ENCODE assay signal across 1 fruit fly cellular context in the genomic region with DNA sequence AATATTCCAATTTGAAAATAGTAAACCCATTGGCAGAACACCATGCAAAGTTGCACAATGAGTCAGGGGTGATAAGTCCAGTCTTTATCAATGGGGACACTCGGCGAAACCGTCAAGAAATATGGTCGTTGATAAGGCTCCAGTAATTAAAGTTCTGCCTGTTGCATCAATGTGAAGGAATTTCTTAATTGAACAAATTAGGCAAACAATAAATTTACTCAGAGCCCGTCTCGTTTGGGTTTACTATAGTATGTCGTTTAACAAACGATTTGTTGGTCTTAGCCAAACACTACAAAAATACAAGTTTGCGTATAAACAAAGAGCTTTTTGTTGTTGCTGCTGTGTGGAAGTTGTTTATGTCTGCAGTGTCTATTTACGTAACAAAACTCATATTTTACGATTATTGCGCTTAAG.
TF ChIP-seq lines count a peak whose summit lies in the region.

No protein-coding gene starts in this region.

TF ChIP-seq in whole organism, embryonic, 481 proteins besides CTCF, POLR2A, EP300 and RAD21 (continued from another document):
- TF ChIP-seq CG4424 (GFP tag; optimal IDR thresholded peaks at IDR 0.05; lab: Kevin White, UChicago) = peak; percentile 26
- peak; percentile 46 for TF ChIP-seq CG11398 (GFP tag; optimal IDR thresholded peaks at IDR 0.05; lab: Kevin White, UChicago)
- peak; percentile 21 for TF ChIP-seq kah (GFP tag; optimal IDR thresholded peaks at IDR 0.05; lab: Kevin White, UChicago)
- peak; percentile 49; the same call in 1 of the 2 replicates for TF ChIP-seq CG14014 (GFP tag; IDR thresholded peaks at IDR 0.05; lab: Robert Waterston, UW)
- TF ChIP-seq CG31441 (GFP tag; IDR thresholded peaks at IDR 0.05; lab: Robert Waterston, UW) = no peak
- peak; percentile 24 for TF ChIP-seq Jarid2 (GFP tag; optimal IDR thresholded peaks at IDR 0.05; lab: Kevin White, UChicago)
- peak; percentile 4 for TF ChIP-seq CG6683 (GFP tag; optimal IDR thresholded peaks at IDR 0.05; lab: Kevin White, UChicago)
- TF ChIP-seq CG1233 (GFP tag; optimal IDR thresholded peaks at IDR 0.05; lab: Kevin White, UChicago) = peak; percentile 63
- TF ChIP-seq Scr (GFP tag; IDR thresholded peaks at IDR 0.05; lab: Robert Waterston, UW; ENCODE audit: partially characterized antibody) = no peak
- peak; percentile 60 for TF ChIP-seq CG15514 (GFP tag; optimal IDR thresholded peaks at IDR 0.05; lab: Kevin White, UChicago)
- TF ChIP-seq zf30C (GFP tag; optimal IDR thresholded peaks at IDR 0.05; lab: Kevin White, UChicago) = no peak
- TF ChIP-seq nerfin-1 (tag; optimal IDR thresholded peaks at IDR 0.05; lab: Kevin White, UChicago) = peak; percentile 39
- TF ChIP-seq ewg (GFP tag; optimal IDR thresholded peaks at IDR 0.05; lab: Kevin White, UChicago) = peak; percentile 24
- no peak for TF ChIP-seq chn (GFP tag; optimal IDR thresholded peaks at IDR 0.05; lab: Kevin White, UChicago)
- peak; percentile 17; the same call in 1 of the 2 replicates for TF ChIP-seq ara (GFP tag; IDR thresholded peaks at IDR 0.05; lab: Robert Waterston, UW)
- no peak for TF ChIP-seq shn (GFP tag; optimal IDR thresholded peaks at IDR 0.05; lab: Kevin White, UChicago)
- TF ChIP-seq dati (GFP tag; IDR thresholded peaks at IDR 0.05; lab: Robert Waterston, UW) = no peak
- TF ChIP-seq NfI (GFP tag; optimal IDR thresholded peaks at IDR 0.05; lab: Kevin White, UChicago) = peak; percentile 6
- TF ChIP-seq Dref (GFP tag; IDR thresholded peaks at IDR 0.05; lab: Robert Waterston, UW) = no peak
- TF ChIP-seq exex (tag; optimal IDR thresholded peaks at IDR 0.05; lab: Kevin White, UChicago) = peak; percentile 88
- TF ChIP-seq Lpt (GFP tag; optimal IDR thresholded peaks at IDR 0.05; lab: Kevin White, UChicago) = no peak
- TF ChIP-seq CG3281 (GFP tag; optimal IDR thresholded peaks at IDR 0.05; lab: Kevin White, UChicago) = peak; percentile 66
- peak; percentile 40 for TF ChIP-seq CG11504 (tag; optimal IDR thresholded peaks at IDR 0.05; lab: Kevin White, UChicago)
- TF ChIP-seq en (GFP tag; optimal IDR thresholded peaks at IDR 0.05; lab: Kevin White, UChicago) = no peak
- peak; percentile 47; the same call in 1 of the 2 replicates for TF ChIP-seq ranshi (GFP tag; IDR thresholded peaks at IDR 0.05; lab: Robert Waterston, UW)
- peak; percentile 66 for TF ChIP-seq Meics (GFP tag; optimal IDR thresholded peaks at IDR 0.05; lab: Kevin White, UChicago)
- TF ChIP-seq PHDP (tag; optimal IDR thresholded peaks at IDR 0.05; lab: Kevin White, UChicago) = peak; percentile 77
- peak; percentile 63 for TF ChIP-seq schlank (tag; optimal IDR thresholded peaks at IDR 0.05; lab: Kevin White, UChicago)
- TF ChIP-seq NC2β (GFP tag; optimal IDR thresholded peaks at IDR 0.05; lab: Kevin White, UChicago) = no peak
- TF ChIP-seq CG15011 (GFP tag; optimal IDR thresholded peaks at IDR 0.05; lab: Kevin White, UChicago) = peak; percentile 66
- no peak for TF ChIP-seq CG34224 (GFP tag; IDR thresholded peaks at IDR 0.05; lab: Robert Waterston, UW; ENCODE audit: partially characterized antibody)
- TF ChIP-seq scrt (GFP tag; optimal IDR thresholded peaks at IDR 0.05; lab: Kevin White, UChicago) = peak; percentile 21
- TF ChIP-seq fu2 (GFP tag; optimal IDR thresholded peaks at IDR 0.05; lab: Kevin White, UChicago) = no peak
- 0 out of 3 replicates have a peak, but pooled peaks have one; percentile 32 for TF ChIP-seq CG6175 (GFP tag; IDR thresholded peaks at IDR 0.05; lab: Robert Waterston, UW)
- TF ChIP-seq CG9817 (tag; optimal IDR thresholded peaks at IDR 0.05; lab: Kevin White, UChicago) = peak; percentile 36
- no peak for TF ChIP-seq CG14441 (GFP tag; IDR thresholded peaks at IDR 0.05; lab: Robert Waterston, UW)
- TF ChIP-seq CG8359 (GFP tag; optimal IDR thresholded peaks at IDR 0.05; lab: Kevin White, UChicago; ENCODE audit: borderline replicate concordance) = no peak
- no peak for TF ChIP-seq nom (GFP tag; optimal IDR thresholded peaks at IDR 0.05; lab: Kevin White, UChicago)
- TF ChIP-seq sr (GFP tag; IDR thresholded peaks at IDR 0.05; lab: Robert Waterston, UW) = 0 out of 3 replicates have a peak, but pooled peaks have one; percentile 5
- TF ChIP-seq sug (tag; optimal IDR thresholded peaks at IDR 0.05; lab: Kevin White, UChicago) = peak; percentile 4
- TF ChIP-seq dpn (GFP tag; optimal IDR thresholded peaks at IDR 0.05; lab: Kevin White, UChicago) = peak in 1 of 2 experiments; percentile 23
- TF ChIP-seq gcm2 (GFP tag; optimal IDR thresholded peaks at IDR 0.05; lab: Kevin White, UChicago) = peak; percentile 25
- peak; percentile 33 for TF ChIP-seq CG10147 (GFP tag; optimal IDR thresholded peaks at IDR 0.05; lab: Kevin White, UChicago)
- no peak for TF ChIP-seq ken (GFP tag; IDR thresholded peaks at IDR 0.05; lab: Robert Waterston, UW)
- no peak for TF ChIP-seq CG14965 (GFP tag; optimal IDR thresholded peaks at IDR 0.05; lab: Kevin White, UChicago; ENCODE audit: borderline replicate concordance)
- TF ChIP-seq CG15601 (tag; optimal IDR thresholded peaks at IDR 0.05; lab: Kevin White, UChicago) = peak; percentile 48
- TF ChIP-seq CG16779 (GFP tag; IDR thresholded peaks at IDR 0.05; lab: Robert Waterston, UW) = no peak
- no peak for TF ChIP-seq CG12942 (GFP tag; optimal IDR thresholded peaks at IDR 0.05; lab: Kevin White, UChicago)
- TF ChIP-seq CG7271 (tag; optimal IDR thresholded peaks at IDR 0.05; lab: Kevin White, UChicago) = peak; percentile 29
- TF ChIP-seq ham (GFP tag; IDR thresholded peaks at IDR 0.05; lab: Robert Waterston, UW) = no peak
- TF ChIP-seq CG10565 (GFP tag; optimal IDR thresholded peaks at IDR 0.05; lab: Kevin White, UChicago) = no peak
- TF ChIP-seq lab (GFP tag; optimal IDR thresholded peaks at IDR 0.05; lab: Kevin White, UChicago) = peak; percentile 87
- no peak for TF ChIP-seq ttk (GFP tag; IDR thresholded peaks at IDR 0.05; lab: Robert Waterston, UW)
- peak; percentile 6 for TF ChIP-seq D19B (GFP tag; optimal IDR thresholded peaks at IDR 0.05; lab: Kevin White, UChicago)
- TF ChIP-seq CG34422 (GFP tag; IDR thresholded peaks at IDR 0.05; lab: Robert Waterston, UW) = no peak
- peak; percentile 46 for TF ChIP-seq gem (tag; optimal IDR thresholded peaks at IDR 0.05; lab: Kevin White, UChicago)
- peak; percentile 69 for TF ChIP-seq unpg (GFP tag; optimal IDR thresholded peaks at IDR 0.05; lab: Kevin White, UChicago)
- no peak for TF ChIP-seq inv (GFP tag; IDR thresholded peaks at IDR 0.05; lab: Robert Waterston, UW; ENCODE audit: partially characterized antibody)
- TF ChIP-seq ERR (GFP tag; optimal IDR thresholded peaks at IDR 0.05; lab: Kevin White, UChicago) = no peak
- peak; percentile 49 for TF ChIP-seq org-1 (GFP tag; optimal IDR thresholded peaks at IDR 0.05; lab: Kevin White, UChicago)
- peak; percentile 44 for TF ChIP-seq Oli (tag; optimal IDR thresholded peaks at IDR 0.05; lab: Kevin White, UChicago)
- TF ChIP-seq CG12104 (GFP tag; optimal IDR thresholded peaks at IDR 0.05; lab: Kevin White, UChicago) = peak; percentile 19
- TF ChIP-seq HLH54F (GFP tag; optimal IDR thresholded peaks at IDR 0.05; lab: Kevin White, UChicago) = no peak
- peak; percentile 26 for TF ChIP-seq grau (tag; optimal IDR thresholded peaks at IDR 0.05; lab: Kevin White, UChicago)
- no peak for TF ChIP-seq pnt (GFP tag; optimal IDR thresholded peaks at IDR 0.05; lab: Kevin White, UChicago)
- TF ChIP-seq CG2120 (GFP tag; optimal IDR thresholded peaks at IDR 0.05; lab: Kevin White, UChicago) = peak; percentile 32
- TF ChIP-seq Xrp1 (GFP tag; IDR thresholded peaks at IDR 0.05; lab: Robert Waterston, UW) = peak; percentile 47; the same call in 1 of the 2 replicates
- TF ChIP-seq CG12659 (GFP tag; optimal IDR thresholded peaks at IDR 0.05; lab: Kevin White, UChicago) = peak; percentile 34
- TF ChIP-seq phol (tag; optimal IDR thresholded peaks at IDR 0.05; lab: Kevin White, UChicago) = no peak
- no peak for TF ChIP-seq Hr51 (GFP tag; optimal IDR thresholded peaks at IDR 0.05; lab: Kevin White, UChicago)
- TF ChIP-seq CHES-1-like (GFP tag; optimal IDR thresholded peaks at IDR 0.05; lab: Kevin White, UChicago) = peak; percentile 8
- no peak for TF ChIP-seq CkIIα-i1 (GFP tag; IDR thresholded peaks at IDR 0.05; lab: Robert Waterston, UW)
- peak; percentile 22 for TF ChIP-seq CG34376 (GFP tag; optimal IDR thresholded peaks at IDR 0.05; lab: Kevin White, UChicago)
- TF ChIP-seq chif (GFP tag; optimal IDR thresholded peaks at IDR 0.05; lab: Kevin White, UChicago) = peak in 1 of 2 experiments; percentile 53
- peak; percentile 26 for TF ChIP-seq cato (GFP tag; optimal IDR thresholded peaks at IDR 0.05; lab: Kevin White, UChicago; ENCODE audit: borderline replicate concordance)
- peak; percentile 3 for TF ChIP-seq btn (GFP tag; optimal IDR thresholded peaks at IDR 0.05; lab: Kevin White, UChicago)
- TF ChIP-seq CG4328 (GFP tag; optimal IDR thresholded peaks at IDR 0.05; lab: Kevin White, UChicago) = peak; percentile 2
- peak; percentile 36 for TF ChIP-seq CG6813 (GFP tag; optimal IDR thresholded peaks at IDR 0.05; lab: Kevin White, UChicago)
- TF ChIP-seq CrebB (tag; optimal IDR thresholded peaks at IDR 0.05; lab: Kevin White, UChicago) = peak; percentile 73
- TF ChIP-seq Atf6 (GFP tag; IDR thresholded peaks at IDR 0.05; lab: Robert Waterston, UW) = peak; percentile 61
- TF ChIP-seq CG13296 (GFP tag; optimal IDR thresholded peaks at IDR 0.05; lab: Kevin White, UChicago) = peak; percentile 73
- no peak for TF ChIP-seq CG17802 (tag; optimal IDR thresholded peaks at IDR 0.05; lab: Kevin White, UChicago)
- TF ChIP-seq CG18599 (GFP tag; optimal IDR thresholded peaks at IDR 0.05; lab: Kevin White, UChicago) = peak; percentile 40
- no peak for TF ChIP-seq CG10979 (tag; optimal IDR thresholded peaks at IDR 0.05; lab: Kevin White, UChicago)
- TF ChIP-seq CG7786 (GFP tag; optimal IDR thresholded peaks at IDR 0.05; lab: Kevin White, UChicago) = no peak
- no peak for TF ChIP-seq CG13894 (tag; optimal IDR thresholded peaks at IDR 0.05; lab: Kevin White, UChicago)
- TF ChIP-seq Sox100B (GFP tag; optimal IDR thresholded peaks at IDR 0.05; lab: Kevin White, UChicago) = peak; percentile 46
- no peak for TF ChIP-seq CG31224 (GFP tag; IDR thresholded peaks at IDR 0.05; lab: Robert Waterston, UW)
- no peak for TF ChIP-seq Mrtf (GFP tag; IDR thresholded peaks at IDR 0.05; lab: Robert Waterston, UW)
- peak; percentile 39 for TF ChIP-seq CG11723 (GFP tag; optimal IDR thresholded peaks at IDR 0.05; lab: Kevin White, UChicago)
- peak; percentile 79 for TF ChIP-seq CG15269 (tag; optimal IDR thresholded peaks at IDR 0.05; lab: Kevin White, UChicago)
- peak; percentile 61 for TF ChIP-seq bab2 (GFP tag; optimal IDR thresholded peaks at IDR 0.05; lab: Kevin White, UChicago)
- peak; percentile 62 for TF ChIP-seq MTF-1 (GFP tag; optimal IDR thresholded peaks at IDR 0.05; lab: Kevin White, UChicago; ENCODE audit: borderline replicate concordance)
